Fruit fly (Drosophila melanogaster): ENCODE data around the gene Plzf.

dm6 chr2L:12085619-12086171 lies 37.0 kb upstream of the Plzf start, which contains the start of gene prd:
- TF ChIP-seq Ets98B (GFP tag; IDR thresholded peaks at IDR 0.05), result no peak
- no peak for TF ChIP-seq CG10348 (GFP tag; IDR thresholded peaks at IDR 0.05)
- TF ChIP-seq CG17806 (tag; optimal IDR thresholded peaks at IDR 0.05), result no peak
- TF ChIP-seq EcR (GFP tag; optimal IDR thresholded peaks at IDR 0.05), result no peak
- TF ChIP-seq Pif1A (GFP tag; optimal IDR thresholded peaks at IDR 0.05), result no peak
- TF ChIP-seq Snoo (tag; optimal IDR thresholded peaks at IDR 0.05), result no peak
- TF ChIP-seq CG15710 (tag; optimal IDR thresholded peaks at IDR 0.05), result no peak
- no peak for TF ChIP-seq CG12605 (GFP tag; IDR thresholded peaks at IDR 0.05)
- TF ChIP-seq CG4496 (GFP tag; IDR thresholded peaks at IDR 0.05), result no peak
- no peak for TF ChIP-seq gl (tag; optimal IDR thresholded peaks at IDR 0.05)
- TF ChIP-seq CG8159 (tag; optimal IDR thresholded peaks at IDR 0.05), result no peak
- no peak for TF ChIP-seq CG32121 (GFP tag; IDR thresholded peaks at IDR 0.05)

Data from whole organism, pupa.